Fruit fly (Drosophila melanogaster) whole organism, embryonic: Measurements from ENCODE around the gene Sk2.

ENCODE experiments used
- Asciz ChIP-seq: fragments of 200-800 bp; sonication (Bioruptor generic); optimal IDR thresholded peaks from 2 replicates; lab custom pipeline; 2017; ENCODE audit warnings: missing biosample characterization, mild to moderate bottlenecking, missing genetic modification characterization, missing genetic modification reagents
- Bdp1 ChIP-seq: fragments of 200-800 bp; sonication (Bioruptor generic); optimal IDR thresholded peaks from 3 replicates; lab custom pipeline; 2016; ENCODE audit warnings: missing biosample characterization, missing genetic modification characterization
- Blimp-1 ChIP-seq: fragments of 200-800 bp; sonication (Bioruptor generic); optimal IDR thresholded peaks from 3 replicates; lab custom pipeline; 2018; ENCODE audit warnings: missing biosample characterization, missing genetic modification characterization, mild to moderate bottlenecking, moderate library complexity, missing genetic modification reagents
- CG10209 ChIP-seq: fragments of 200-800 bp; sonication (Bioruptor generic); optimal IDR thresholded peaks from 3 replicates; lab custom pipeline; 2017; ENCODE audit warnings: missing biosample characterization, mild to moderate bottlenecking, missing genetic modification characterization, missing genetic modification reagents
- CG10565 ChIP-seq: fragments of 200-800 bp; sonication (Bioruptor generic); optimal IDR thresholded peaks from 3 replicates; lab custom pipeline; 2016; ENCODE audit warnings: missing biosample characterization, mild to moderate bottlenecking, missing genetic modification characterization
- CG10654 ChIP-seq: fragments of 200-800 bp; sonication (Bioruptor generic); optimal IDR thresholded peaks from 2 replicates; lab custom pipeline; 2016; ENCODE audit warnings: missing biosample characterization, missing genetic modification characterization
- CG11723 ChIP-seq: fragments of 200-800 bp; sonication (Bioruptor generic); optimal IDR thresholded peaks from 2 replicates; lab custom pipeline; 2017; ENCODE audit warnings: missing biosample characterization, mild to moderate bottlenecking, missing genetic modification characterization
- CG13296 ChIP-seq: fragments of 200-800 bp; sonication (Bioruptor generic); optimal IDR thresholded peaks from 3 replicates; lab custom pipeline; 2018; ENCODE audit warnings: missing biosample characterization, mild to moderate bottlenecking, missing genetic modification characterization
- CG13775 ChIP-seq: fragments of 200-800 bp; sonication (Bioruptor generic); optimal IDR thresholded peaks from 3 replicates; lab custom pipeline; 2017; ENCODE audit warnings: missing biosample characterization, mild to moderate bottlenecking, missing genetic modification characterization
- CG14710 ChIP-seq: fragments of 200-800 bp; sonication (Bioruptor generic); optimal IDR thresholded peaks from 3 replicates; lab custom pipeline; 2019; ENCODE audit warnings: missing biosample characterization, mild to moderate bottlenecking, missing genetic modification characterization, moderate library complexity
- CG17361 ChIP-seq: fragments of 200-800 bp; sonication (Bioruptor generic); IDR thresholded peaks from 3 replicates; pipeline ENCODE4 v1.3.6; 2022; ENCODE audit warnings: missing biosample characterization, missing genetic modification characterization
- CG18262 ChIP-seq: fragments of 200-800 bp; optimal IDR thresholded peaks from 3 replicates; lab custom pipeline; 2019; ENCODE audit warnings: missing biosample characterization, mild to moderate bottlenecking, missing genetic modification characterization, moderate library complexity
- CG18619 ChIP-seq: fragments of 200-800 bp; sonication (Bioruptor generic); optimal IDR thresholded peaks from 3 replicates; lab custom pipeline; 2017; ENCODE audit warnings: missing biosample characterization, mild to moderate bottlenecking, missing genetic modification characterization
- CG31365 ChIP-seq: fragments of 200-800 bp; sonication (Bioruptor generic); optimal IDR thresholded peaks from 2 replicates; lab custom pipeline; 2018; ENCODE audit warnings: missing biosample characterization, mild to moderate bottlenecking, missing genetic modification characterization
- CG31388 ChIP-seq: fragments of 200-800 bp; sonication (Bioruptor generic); optimal IDR thresholded peaks from 2 replicates; lab custom pipeline; 2016; ENCODE audit warnings: missing biosample characterization, missing genetic modification characterization
- CG34422 ChIP-seq: fragments of 200-800 bp; sonication (Bioruptor generic); IDR thresholded peaks from 3 replicates; pipeline ENCODE4 v1.3.6; 2022; ENCODE audit warnings: missing biosample characterization, missing genetic modification characterization
- CG4730 ChIP-seq: fragments of 200-800 bp; sonication (Bioruptor generic); IDR thresholded peaks from 2 replicates; pipeline ENCODE4 v1.3.6; 2022; ENCODE audit warnings: missing biosample characterization, missing genetic modification characterization
- CG7963 ChIP-seq: fragments of 200-800 bp; sonication (Bioruptor generic); IDR thresholded peaks from 3 replicates; pipeline ENCODE4 v1.3.6; 2022; ENCODE audit warnings: missing biosample characterization, missing genetic modification characterization; ENCODE audit not compliant: partially characterized antibody
- CG8281 ChIP-seq: fragments of 200-800 bp; sonication (Bioruptor generic); optimal IDR thresholded peaks from 2 replicates; lab custom pipeline; 2018; ENCODE audit warnings: missing biosample characterization, mild to moderate bottlenecking, missing genetic modification characterization, moderate library complexity
- CG8478 ChIP-seq: fragments of >200 bp; optimal IDR thresholded peaks from 2 replicates; lab custom pipeline; 2018
- CG8924 ChIP-seq: fragments of 200-800 bp; optimal IDR thresholded peaks from 3 replicates; lab custom pipeline; 2019; ENCODE audit warnings: missing biosample characterization, mild to moderate bottlenecking, missing genetic modification characterization, moderate library complexity
- CG9215 ChIP-seq: fragments of 200-800 bp; sonication (Bioruptor generic); IDR thresholded peaks from 2 replicates; pipeline ENCODE4 v1.3.6; 2022; ENCODE audit warnings: missing biosample characterization, missing genetic modification characterization
- CG9609 ChIP-seq: fragments of 200-800 bp; sonication (Bioruptor generic); optimal IDR thresholded peaks from 3 replicates; lab custom pipeline; 2016; ENCODE audit warnings: missing biosample characterization, missing genetic modification characterization
- Camta ChIP-seq: fragments of 200-800 bp; sonication (Bioruptor generic); optimal IDR thresholded peaks from 2 replicates; lab custom pipeline; 2016; ENCODE audit warnings: missing biosample characterization, missing genetic modification characterization
- E2f2 ChIP-seq: fragments of 200-800 bp; sonication (Bioruptor generic); IDR thresholded peaks from 2 replicates; pipeline ENCODE4 v1.3.6; 2022; ENCODE audit warnings: missing biosample characterization, missing genetic modification characterization
- Ets65A ChIP-seq: fragments of 200-800 bp; sonication (Bioruptor generic); peaks from one replicate; lab custom pipeline; 2016; ENCODE audit warnings: missing biosample characterization, missing genetic modification characterization
- Fer3 ChIP-seq: fragments of 200-800 bp; sonication (Bioruptor generic); optimal IDR thresholded peaks from 2 replicates; lab custom pipeline; 2018; ENCODE audit warnings: missing biosample characterization, mild to moderate bottlenecking, missing genetic modification characterization, moderate library complexity
- HLH54F ChIP-seq: fragments of 200-800 bp; sonication (Bioruptor generic); optimal IDR thresholded peaks from 3 replicates; lab custom pipeline; 2016; ENCODE audit warnings: missing biosample characterization, missing genetic modification characterization
- Hey ChIP-seq: fragments of 200-800 bp; sonication (Bioruptor generic); optimal IDR thresholded peaks from 3 replicates; lab custom pipeline; 2018; ENCODE audit warnings: missing biosample characterization, mild to moderate bottlenecking, missing genetic modification characterization
- Hr78 ChIP-seq, 2 experiments: fragments of 200-800 bp in 1 of 2; fragments of >200 bp in 1 of 2; sonication (Bioruptor generic) in 1 of 2; optimal IDR thresholded peaks; 2 replicates each; lab custom pipeline; 2017 to 2019; ENCODE audit warnings: missing biosample characterization in 2 of 2, missing genetic modification characterization in 2 of 2, mild to moderate bottlenecking in 1 of 2, moderate library complexity in 1 of 2
- Hsf ChIP-seq: fragments of 200-800 bp; sonication (Bioruptor generic); optimal IDR thresholded peaks from 3 replicates; lab custom pipeline; 2016; ENCODE audit warnings: missing biosample characterization, missing genetic modification characterization
- NC2α ChIP-seq: fragments of 200-800 bp; sonication (Bioruptor generic); optimal IDR thresholded peaks from 2 replicates; lab custom pipeline; 2016; ENCODE audit warnings: missing biosample characterization, missing genetic modification characterization
- Pdp1 ChIP-seq, 2 experiments: fragments of 200-800 bp; sonication (Bioruptor generic); optimal IDR thresholded peaks; 3 replicates each; lab custom pipeline; 2016; ENCODE audit warnings: missing biosample characterization in 2 of 2, missing genetic modification characterization in 2 of 2, mild to moderate bottlenecking in 1 of 2, moderate library complexity in 1 of 2
- Ptx1 ChIP-seq: fragments of 200-800 bp; sonication (Bioruptor generic); IDR thresholded peaks from 2 replicates; pipeline ENCODE4 v1.3.6; 2022; ENCODE audit warnings: missing biosample characterization, missing genetic modification characterization
- Rfx ChIP-seq: fragments of 200-800 bp; sonication (Bioruptor generic); IDR thresholded peaks from 2 replicates; pipeline ENCODE4 v1.3.6; 2022; ENCODE audit warnings: missing biosample characterization, missing genetic modification characterization
- Side ChIP-seq: fragments of 200-800 bp; sonication (Bioruptor generic); optimal IDR thresholded peaks from 2 replicates; lab custom pipeline; 2016; ENCODE audit warnings: missing biosample characterization, missing genetic modification characterization
- ara ChIP-seq: fragments of 200-800 bp; sonication (Bioruptor generic); IDR thresholded peaks from 2 replicates; pipeline ENCODE4 v1.3.6; 2022; ENCODE audit warnings: missing biosample characterization, missing genetic modification characterization
- gcm ChIP-seq: fragments of 200-800 bp; sonication (Bioruptor generic); optimal IDR thresholded peaks from 2 replicates; lab custom pipeline; 2019; ENCODE audit warnings: missing biosample characterization, mild to moderate bottlenecking, missing genetic modification characterization, moderate library complexity
- gfzf ChIP-seq: fragments of 200-800 bp; sonication (Bioruptor generic); optimal IDR thresholded peaks from 2 replicates; lab custom pipeline; 2016; ENCODE audit warnings: missing biosample characterization, mild to moderate bottlenecking, missing genetic modification characterization, moderate library complexity
- hbn ChIP-seq: fragments of 200-800 bp; sonication (Bioruptor generic); IDR thresholded peaks from 2 replicates; pipeline ENCODE4 v1.3.6; 2022; ENCODE audit warnings: missing biosample characterization, missing genetic modification characterization; ENCODE audit not compliant: partially characterized antibody
- hth ChIP-seq: fragments of >200 bp; optimal IDR thresholded peaks from 2 replicates; lab custom pipeline; 2017; ENCODE audit warnings: inconsistent platforms
- ind ChIP-seq: fragments of 200-800 bp; sonication (Bioruptor generic); optimal IDR thresholded peaks from 3 replicates; lab custom pipeline; 2016; ENCODE audit warnings: missing biosample characterization, missing genetic modification characterization
- inv ChIP-seq: fragments of 200-800 bp; sonication (Bioruptor generic); IDR thresholded peaks from 2 replicates; pipeline ENCODE4 v1.3.6; 2022; ENCODE audit warnings: missing biosample characterization, missing genetic modification characterization; ENCODE audit not compliant: partially characterized antibody
- lmd ChIP-seq: fragments of 200-800 bp; sonication (Bioruptor generic); IDR thresholded peaks from 2 replicates; pipeline ENCODE4 v1.3.6; 2022; ENCODE audit warnings: missing biosample characterization, missing genetic modification characterization
- nmo ChIP-seq: fragments of 200-800 bp; sonication (Bioruptor generic); optimal IDR thresholded peaks from 2 replicates; lab custom pipeline; 2018; ENCODE audit warnings: missing biosample characterization, mild to moderate bottlenecking, missing genetic modification characterization, moderate library complexity
- otp ChIP-seq: fragments of 200-800 bp; sonication (Bioruptor generic); IDR thresholded peaks from 3 replicates; pipeline ENCODE4, ENCODE4 v1.3.6; 2022; ENCODE audit warnings: missing biosample characterization, missing genetic modification characterization
- schlank ChIP-seq: fragments of 200-800 bp; sonication (Bioruptor generic); optimal IDR thresholded peaks from 2 replicates; lab custom pipeline; 2018; ENCODE audit warnings: missing biosample characterization, mild to moderate bottlenecking, missing genetic modification characterization
- unpg ChIP-seq: fragments of 200-800 bp; sonication (Bioruptor generic); optimal IDR thresholded peaks from 3 replicates; lab custom pipeline; 2018; ENCODE audit warnings: missing biosample characterization, mild to moderate bottlenecking, missing genetic modification characterization, moderate library complexity
- vfl ChIP-seq: fragments of 200-800 bp; sonication (Bioruptor generic); optimal IDR thresholded peaks from 2 replicates; lab custom pipeline; 2016; ENCODE audit warnings: missing biosample characterization, missing genetic modification characterization
- yki ChIP-seq: fragments of >200 bp; optimal IDR thresholded peaks from 3 replicates; lab custom pipeline; 2018
- zen ChIP-seq: fragments of 200-800 bp; sonication (Bioruptor generic); optimal IDR thresholded peaks from 3 replicates; lab custom pipeline; 2018; ENCODE audit warnings: missing biosample characterization, mild to moderate bottlenecking, missing genetic modification characterization, moderate library complexity

The Sk2 gene

dm6 chr3L:3096073-3096725, 49.3 kb downstream of the Sk2 start (continued):
- no peak for TF ChIP-seq CG9609 (GFP tag; lab: Kevin White, UChicago)
- TF ChIP-seq vfl (GFP tag; lab: Kevin White, UChicago): no peak
- no peak for TF ChIP-seq ara (GFP tag; lab: Robert Waterston, UW)
- no peak for TF ChIP-seq gcm (GFP tag; lab: Kevin White, UChicago)
- TF ChIP-seq CG18262 (tag; lab: Kevin White, UChicago): peak; percentile 38
- no peak for TF ChIP-seq CG10654 (GFP tag; lab: Kevin White, UChicago)
- TF ChIP-seq yki: no peak
- TF ChIP-seq CG7963 (GFP tag; lab: Robert Waterston, UW): peak; percentile 93
- no peak for TF ChIP-seq gfzf (GFP tag; lab: Kevin White, UChicago)
- no peak for TF ChIP-seq hbn (GFP tag; lab: Robert Waterston, UW)
- TF ChIP-seq inv (GFP tag; lab: Robert Waterston, UW): peak; percentile 62; the same call in 1 of the 2 replicates
- TF ChIP-seq otp: no peak
- TF ChIP-seq CG11723 (GFP tag; lab: Kevin White, UChicago): no peak
- peak; percentile 11 for TF ChIP-seq ind (GFP tag; lab: Kevin White, UChicago)
- TF ChIP-seq Hey: no peak
- no peak for TF ChIP-seq CG10565 (GFP tag; lab: Kevin White, UChicago)
- no peak for TF ChIP-seq unpg
- TF ChIP-seq CG4730 (GFP tag; lab: Robert Waterston, UW): no peak
- TF ChIP-seq CG14710: no peak
- TF ChIP-seq Blimp-1: no peak
- no peak for TF ChIP-seq CG31388
- TF ChIP-seq Fer3: peak; percentile 41
- TF ChIP-seq Rfx (GFP tag; lab: Robert Waterston, UW): peak; percentile 42; the same call in 1 of the 2 replicates
- TF ChIP-seq Bdp1 (GFP tag; lab: Kevin White, UChicago): peak; percentile 99
- no peak for TF ChIP-seq schlank
- TF ChIP-seq zen (tag; lab: Kevin White, UChicago): no peak
- TF ChIP-seq HLH54F (GFP tag; lab: Kevin White, UChicago): no peak
- no peak for TF ChIP-seq CG8924 (tag; lab: Kevin White, UChicago)
- no peak for TF ChIP-seq nmo (GFP tag; lab: Kevin White, UChicago)
- no peak; the same call in 2 of the 3 replicates for TF ChIP-seq CG34422 (GFP tag; lab: Robert Waterston, UW)
- TF ChIP-seq NC2α: no peak
- no peak for TF ChIP-seq Hr78 (GFP tag; optimal IDR thresholded peaks at IDR 0.05; lab: Kevin White, UChicago)
- no peak for TF ChIP-seq Ets65A
- TF ChIP-seq CG18619 (GFP tag; lab: Kevin White, UChicago): no peak
- no peak for TF ChIP-seq CG8281 (tag; lab: Kevin White, UChicago)
- TF ChIP-seq CG10209 (GFP tag; lab: Kevin White, UChicago): no peak
- no peak for TF ChIP-seq lmd (GFP tag; lab: Robert Waterston, UW)
- no peak for TF ChIP-seq Pdp1 (GFP tag; optimal IDR thresholded peaks at IDR 0.05; lab: Kevin White, UChicago)
- no peak for TF ChIP-seq Asciz (GFP tag; lab: Kevin White, UChicago)
- TF ChIP-seq CG9215 (GFP tag; lab: Robert Waterston, UW): no peak
- TF ChIP-seq CG8478 (lab: Kevin White, UChicago): no peak
- peak; percentile 20; the same call in 1 of the 2 replicates for TF ChIP-seq E2f2
- no peak for TF ChIP-seq Side (GFP tag; lab: Kevin White, UChicago)
- 0 out of 2 replicates have a peak, but pooled peaks have one; percentile 17 for TF ChIP-seq Ptx1 (GFP tag; lab: Robert Waterston, UW)
- no peak for TF ChIP-seq Camta (GFP tag; lab: Kevin White, UChicago)
- no peak for TF ChIP-seq CG13775 (GFP tag; lab: Kevin White, UChicago)
- no peak for TF ChIP-seq hth (lab: Kevin White, UChicago)
- no peak for TF ChIP-seq Hsf (GFP tag; lab: Kevin White, UChicago)
- TF ChIP-seq CG17361: no peak; the same call in 2 of the 3 replicates
- TF ChIP-seq CG31365 (tag; lab: Kevin White, UChicago): no peak
- TF ChIP-seq CG13296: no peak
